Fruit fly (Drosophila melanogaster) whole organism, pupa: ENCODE measurements around the gene PolD1.

Source experiments
- CG10348 ChIP-seq: fragments of 200-800 bp; sonication (Bioruptor generic); IDR thresholded peaks from 2 replicates; pipeline ENCODE4 v1.3.6; 2022; ENCODE audit warnings: missing biosample characterization, missing genetic modification characterization
- CG12605 ChIP-seq: fragments of 200-800 bp; sonication (Bioruptor generic); IDR thresholded peaks from 2 replicates; pipeline ENCODE4 v1.3.6; 2022; ENCODE audit warnings: missing biosample characterization, missing genetic modification characterization
- CG13204 ChIP-seq: fragments of 200-800 bp; sonication (Bioruptor generic); optimal IDR thresholded peaks from 2 replicates; lab custom pipeline; 2018; ENCODE audit warnings: missing biosample characterization, mild to moderate bottlenecking, missing genetic modification characterization, moderate library complexity
- CG14655 ChIP-seq: fragments of 200-800 bp; sonication (Bioruptor generic); optimal IDR thresholded peaks from 3 replicates; lab custom pipeline; 2017; ENCODE audit warnings: mild to moderate bottlenecking, missing biosample characterization, missing genetic modification reagents, missing genetic modification characterization
- CG15710 ChIP-seq: fragments of 200-800 bp; sonication (Bioruptor generic); optimal IDR thresholded peaks from 2 replicates; lab custom pipeline; 2018; ENCODE audit warnings: missing biosample characterization, mild to moderate bottlenecking, missing genetic modification characterization, moderate library complexity
- CG17806 ChIP-seq: fragments of 200-800 bp; sonication (Bioruptor generic); optimal IDR thresholded peaks from 2 replicates; lab custom pipeline; 2018; ENCODE audit warnings: missing biosample characterization, mild to moderate bottlenecking, missing genetic modification characterization, moderate library complexity
- CG32121 ChIP-seq: fragments of 200-800 bp; sonication (Bioruptor generic); IDR thresholded peaks from 2 replicates; pipeline ENCODE4 v1.3.6; 2022; ENCODE audit warnings: missing biosample characterization, missing genetic modification characterization
- CG34367 ChIP-seq: fragments of 200-800 bp; sonication (Bioruptor generic); optimal IDR thresholded peaks from 2 replicates; lab custom pipeline; 2018; ENCODE audit warnings: missing biosample characterization, mild to moderate bottlenecking, missing genetic modification characterization
- CG4496 ChIP-seq: fragments of 200-800 bp; sonication (Bioruptor generic); IDR thresholded peaks from 3 replicates; pipeline ENCODE4 v1.3.6; 2022; ENCODE audit warnings: missing biosample characterization, missing genetic modification characterization
- CG8159 ChIP-seq: fragments of 200-800 bp; sonication (Bioruptor generic); optimal IDR thresholded peaks from 3 replicates; lab custom pipeline; 2018; ENCODE audit warnings: missing biosample characterization, mild to moderate bottlenecking, missing genetic modification characterization, moderate library complexity
- CG8301 ChIP-seq: fragments of 200-800 bp; sonication (Bioruptor generic); optimal IDR thresholded peaks from 2 replicates; lab custom pipeline; 2018; ENCODE audit warnings: missing biosample characterization, mild to moderate bottlenecking, missing genetic modification characterization
- CG9948 ChIP-seq: fragments of 200-800 bp; sonication (Bioruptor generic); optimal IDR thresholded peaks from 2 replicates; lab custom pipeline; 2018; ENCODE audit warnings: missing biosample characterization, mild to moderate bottlenecking, missing genetic modification characterization, moderate library complexity
- D1 ChIP-seq: fragments of 200-800 bp; sonication (Bioruptor generic); optimal IDR thresholded peaks from 2 replicates; lab custom pipeline; 2018; ENCODE audit warnings: missing biosample characterization, mild to moderate bottlenecking, missing genetic modification characterization, moderate library complexity
- EcR ChIP-seq: fragments of 200-800 bp; sonication (Bioruptor generic); optimal IDR thresholded peaks from 3 replicates; lab custom pipeline; 2019; ENCODE audit warnings: missing biosample characterization, missing genetic modification characterization, mild to moderate bottlenecking, moderate library complexity, missing genetic modification reagents
- Ets98B ChIP-seq: fragments of 200-800 bp; sonication (Bioruptor generic); IDR thresholded peaks from 2 replicates; pipeline ENCODE4 v1.3.6; 2022; ENCODE audit warnings: missing biosample characterization, missing genetic modification characterization
- Pif1A ChIP-seq: fragments of 200-800 bp; sonication (Bioruptor generic); optimal IDR thresholded peaks from 3 replicates; lab custom pipeline; 2016; ENCODE audit warnings: missing biosample characterization, missing genetic modification characterization
- Pif1B ChIP-seq: fragments of 200-800 bp; sonication (Bioruptor generic); optimal IDR thresholded peaks from 3 replicates; lab custom pipeline; 2016; ENCODE audit warnings: missing biosample characterization, missing genetic modification characterization
- Snoo ChIP-seq: fragments of 200-800 bp; sonication (Bioruptor generic); optimal IDR thresholded peaks from 3 replicates; lab custom pipeline; 2017; ENCODE audit warnings: missing biosample characterization, mild to moderate bottlenecking, missing genetic modification characterization, inconsistent platforms
- fd96Ca ChIP-seq: fragments of 200-800 bp; sonication (Bioruptor generic); IDR thresholded peaks from 3 replicates; pipeline ENCODE4 v1.3.6; 2022; ENCODE audit warnings: missing biosample characterization, missing genetic modification characterization
- gl ChIP-seq: fragments of 200-800 bp; sonication (Bioruptor generic); optimal IDR thresholded peaks from 2 replicates; lab custom pipeline; 2018; ENCODE audit warnings: missing biosample characterization, mild to moderate bottlenecking, missing genetic modification characterization
- rn ChIP-seq: fragments of 200-800 bp; sonication (Bioruptor generic); IDR thresholded peaks from 2 replicates; pipeline ENCODE4 v1.3.6; 2022; ENCODE audit warnings: missing biosample characterization, missing genetic modification characterization

Gene PolD1

DNA sequence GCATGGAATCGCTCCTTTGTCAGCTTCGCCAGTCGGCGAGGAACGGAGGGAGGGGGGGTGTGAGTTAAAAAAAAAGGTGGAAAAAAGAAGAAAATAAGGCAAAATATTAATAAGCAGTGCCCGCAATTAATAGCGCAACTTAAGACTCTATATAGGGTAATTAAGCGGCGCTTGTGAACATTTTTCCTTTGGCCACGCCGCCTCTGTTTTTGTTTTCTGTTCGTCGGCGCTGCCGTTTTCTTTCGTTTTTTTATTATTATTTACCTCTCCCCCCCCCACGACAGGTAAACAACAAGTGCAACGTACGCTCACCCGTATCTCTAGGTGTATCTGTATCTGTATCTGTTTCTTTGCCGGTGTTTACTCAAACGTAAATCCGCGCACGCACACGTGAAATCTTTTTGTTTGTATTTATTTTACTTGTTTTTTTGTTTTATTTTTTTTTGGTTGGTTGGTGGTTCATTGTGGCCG lies 39.6 kb upstream of the PolD1 start:
- TF ChIP-seq CG14655 (GFP tag; lab: Kevin White, UChicago): peak; percentile 55
- peak; percentile 93 for TF ChIP-seq fd96Ca (GFP tag; lab: Robert Waterston, UW)
- peak; percentile 46 for TF ChIP-seq Snoo (tag; lab: Kevin White, UChicago)
- TF ChIP-seq rn (GFP tag; lab: Robert Waterston, UW): peak; percentile 48; the same call in 1 of the 2 replicates
- TF ChIP-seq CG34367: peak; percentile 3
- TF ChIP-seq CG15710 (tag; lab: Kevin White, UChicago): peak; percentile 67
- peak; percentile 56; the same call in 1 of the 2 replicates for TF ChIP-seq CG12605 (GFP tag; lab: Robert Waterston, UW)
- TF ChIP-seq Pif1A (GFP tag; lab: Kevin White, UChicago): peak; percentile 69
- peak; percentile 39 for TF ChIP-seq CG13204 (GFP tag; lab: Kevin White, UChicago)
- peak; percentile 23 for TF ChIP-seq gl (tag; lab: Kevin White, UChicago)
- peak; percentile 72 for TF ChIP-seq CG8159
- TF ChIP-seq CG32121 (GFP tag; lab: Robert Waterston, UW): peak; percentile 84
- TF ChIP-seq Pif1B (GFP tag; lab: Kevin White, UChicago): peak; percentile 54
- peak; percentile 57 for TF ChIP-seq CG17806 (tag; lab: Kevin White, UChicago)
- peak; percentile 77 for TF ChIP-seq EcR (GFP tag; lab: Kevin White, UChicago)
- 0 out of 2 replicates have a peak, but pooled peaks have one; percentile 6 for TF ChIP-seq CG10348 (GFP tag; lab: Robert Waterston, UW)
- peak; percentile 33 for TF ChIP-seq CG9948 (tag; lab: Kevin White, UChicago)
- TF ChIP-seq CG8301 (tag; lab: Kevin White, UChicago): peak; percentile 38
- peak; percentile 90 for TF ChIP-seq CG4496 (GFP tag; lab: Robert Waterston, UW)
- TF ChIP-seq D1 (tag; lab: Kevin White, UChicago): no peak
- peak; percentile 86 for TF ChIP-seq Ets98B (GFP tag; lab: Robert Waterston, UW)

DNA sequence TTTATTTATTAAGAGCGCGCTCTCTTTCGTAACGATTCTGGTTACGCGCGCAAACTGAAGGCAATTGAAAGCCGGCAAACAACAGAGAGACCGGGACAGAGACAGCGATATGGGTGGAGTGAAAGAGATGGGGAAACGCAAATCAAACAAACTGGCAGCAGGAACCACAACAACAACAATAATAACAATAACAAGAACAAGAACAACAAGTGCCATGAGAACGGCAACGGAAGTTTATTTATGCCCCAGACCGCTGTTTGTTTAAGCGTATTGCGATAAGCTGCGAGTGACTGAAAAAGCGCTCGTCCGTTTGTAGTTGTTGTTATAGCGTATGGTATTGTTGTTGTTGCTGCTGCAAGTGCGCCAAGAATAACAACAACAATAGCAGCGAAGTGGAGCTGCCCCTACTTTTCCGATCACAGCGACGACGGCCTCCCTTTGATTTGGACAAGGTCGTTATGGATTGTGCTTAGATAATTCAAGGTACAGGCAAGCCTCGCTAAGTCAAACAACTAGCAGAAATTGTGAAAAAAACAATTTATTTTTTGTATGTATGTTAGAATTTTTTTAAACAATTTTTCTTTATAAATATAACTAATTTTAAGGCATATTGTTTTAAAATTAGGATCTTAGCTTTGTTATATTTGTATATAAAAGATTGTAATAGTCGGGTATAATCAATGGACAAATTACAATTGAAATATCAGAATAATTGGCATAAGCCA lies 38.6 kb upstream of the PolD1 start:
- TF ChIP-seq CG13204 (GFP tag; lab: Kevin White, UChicago) (peak; percentile 51), Pif1B (GFP tag; lab: Kevin White, UChicago) (peak; percentile 32), Snoo (tag; lab: Kevin White, UChicago) (peak; percentile 6), EcR (GFP tag; lab: Kevin White, UChicago) (no peak), CG32121 (GFP tag; lab: Robert Waterston, UW) (no peak), CG17806 (tag; lab: Kevin White, UChicago) (no peak), Pif1A (GFP tag; lab: Kevin White, UChicago) (peak; percentile 50), CG4496 (GFP tag; lab: Robert Waterston, UW) (no peak), CG10348 (GFP tag; lab: Robert Waterston, UW) (no peak), rn (GFP tag; lab: Robert Waterston, UW) (no peak), CG34367 (peak; percentile 7), CG14655 (GFP tag; lab: Kevin White, UChicago) (peak; percentile 35), CG15710 (tag; lab: Kevin White, UChicago) (no peak), Ets98B (GFP tag; lab: Robert Waterston, UW) (0 out of 2 replicates have a peak, but pooled peaks have one; percentile 16), CG8301 (tag; lab: Kevin White, UChicago) (no peak), CG9948 (tag; lab: Kevin White, UChicago) (no peak), CG8159 (no peak), CG12605 (GFP tag; lab: Robert Waterston, UW) (no peak), gl (tag; lab: Kevin White, UChicago) (peak; percentile 20), fd96Ca (GFP tag; lab: Robert Waterston, UW) (peak; percentile 54; the same call in 2 of the 3 replicates), D1 (tag; lab: Kevin White, UChicago) (no peak)

DNA sequence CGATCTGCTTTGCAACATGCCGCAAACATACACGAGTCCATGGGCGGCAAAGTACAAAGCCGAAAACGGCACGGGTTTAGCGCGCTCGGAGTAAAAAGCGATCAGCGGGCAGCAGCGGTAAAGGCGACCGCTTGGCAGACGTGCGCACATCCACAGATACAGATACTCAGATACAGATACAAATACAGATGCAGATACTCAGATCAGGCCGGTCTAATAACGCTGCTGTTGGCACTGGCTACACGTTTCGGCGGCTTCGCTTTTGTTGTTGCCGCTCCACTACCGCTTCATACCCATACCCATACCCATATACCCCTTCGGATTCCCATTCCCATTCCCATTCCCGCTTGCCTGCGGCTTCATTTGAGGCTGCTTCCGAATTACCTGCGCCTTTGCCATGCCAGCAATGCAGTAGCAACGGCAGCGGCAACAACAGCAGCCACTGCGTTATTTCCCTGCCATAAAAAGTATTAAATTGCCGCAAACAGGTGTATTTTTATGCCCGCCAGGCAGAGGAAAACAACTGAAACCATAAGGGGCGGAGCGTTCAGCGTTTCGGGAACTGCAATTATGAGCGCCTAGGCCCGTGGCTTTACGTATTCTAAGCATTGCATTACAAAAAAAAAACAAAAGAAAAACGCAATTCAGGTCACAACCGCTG lies 37.5 kb upstream of the PolD1 start:
- TF ChIP-seq CG13204 (GFP tag; lab: Kevin White, UChicago): peak; percentile 52
- TF ChIP-seq rn (GFP tag; lab: Robert Waterston, UW): no peak

DNA sequence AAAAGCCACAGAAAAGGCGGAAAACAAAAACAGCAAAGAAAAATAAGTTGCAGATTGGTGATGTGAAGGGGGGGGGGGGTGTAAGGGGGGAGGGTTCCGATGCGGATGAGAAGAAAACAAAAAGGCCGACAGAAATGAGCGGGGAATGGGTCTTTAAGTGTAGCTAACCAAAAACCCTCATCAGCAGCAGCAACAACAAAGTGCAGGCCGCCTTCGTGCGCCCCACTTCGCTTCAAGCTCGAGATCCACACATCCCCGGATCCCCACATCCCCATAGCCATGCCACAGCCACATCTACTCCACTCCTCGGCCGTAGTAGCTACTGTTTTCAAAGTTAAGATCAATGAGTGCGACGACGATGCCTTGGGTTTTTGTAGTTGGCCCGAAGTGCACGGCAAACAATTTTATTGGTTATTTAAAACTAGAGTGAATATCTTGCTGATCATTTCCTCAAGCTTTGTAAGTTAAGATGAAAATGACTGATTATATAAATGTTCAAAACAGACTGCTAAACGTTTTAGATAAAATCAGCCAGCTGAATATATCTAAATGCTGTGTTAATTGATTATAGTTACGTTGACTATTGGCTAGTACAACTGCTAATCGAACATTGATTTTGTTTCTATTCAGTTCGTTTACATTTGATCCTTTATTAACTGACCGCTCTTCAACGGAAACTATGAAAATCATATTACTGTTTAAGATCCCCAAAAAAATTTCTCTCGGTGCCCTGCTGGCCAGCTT lies 36.8 kb upstream of the PolD1 start:
- TF ChIP-seq gl (tag; lab: Kevin White, UChicago) (no peak), CG8301 (tag; lab: Kevin White, UChicago) (peak; percentile 50), Pif1B (GFP tag; lab: Kevin White, UChicago) (peak; percentile 32), Ets98B (GFP tag; lab: Robert Waterston, UW) (no peak), rn (GFP tag; lab: Robert Waterston, UW) (no peak), CG12605 (GFP tag; lab: Robert Waterston, UW) (no peak), Pif1A (GFP tag; lab: Kevin White, UChicago) (peak; percentile 67), CG10348 (GFP tag; lab: Robert Waterston, UW) (no peak), CG8159 (peak; percentile 71), CG13204 (GFP tag; lab: Kevin White, UChicago) (peak; percentile 66), fd96Ca (GFP tag; lab: Robert Waterston, UW) (peak; percentile 16; the same call in 1 of the 3 replicates), CG14655 (GFP tag; lab: Kevin White, UChicago) (peak; percentile 58), CG9948 (tag; lab: Kevin White, UChicago) (peak; percentile 56), Snoo (tag; lab: Kevin White, UChicago) (peak; percentile 59), EcR (GFP tag; lab: Kevin White, UChicago) (no peak), CG34367 (peak; percentile 42), D1 (tag; lab: Kevin White, UChicago) (no peak), CG17806 (tag; lab: Kevin White, UChicago) (peak; percentile 59), CG32121 (GFP tag; lab: Robert Waterston, UW) (no peak), CG4496 (GFP tag; lab: Robert Waterston, UW) (no peak), CG15710 (tag; lab: Kevin White, UChicago) (peak; percentile 56)
- TF ChIP-seq, all 21 proteins: peak for 12
